Worm (Caenorhabditis elegans): ENCODE measurements around the gene nta-1.

Gene nta-1

DNA sequence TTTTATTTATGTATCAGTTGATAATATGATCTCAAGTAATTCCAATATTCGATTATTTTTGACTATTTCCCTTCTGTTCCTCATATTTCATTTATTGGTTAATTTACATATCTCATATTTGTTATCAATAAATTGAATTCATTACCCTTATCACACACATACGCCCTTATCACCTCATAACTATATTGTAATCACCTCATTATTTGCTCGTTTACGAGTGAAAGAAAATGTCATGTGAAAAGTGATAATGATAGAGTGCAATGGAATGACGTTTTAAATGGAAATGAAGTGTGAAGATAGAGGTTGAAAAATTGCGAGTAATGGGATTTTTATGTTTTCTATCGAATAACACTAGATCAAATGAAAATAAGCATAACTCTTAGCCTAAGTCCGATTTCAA lies 42.9 kb upstream of the nta-1 start:
- TF ChIP-seq fkh-6 (tag; optimal IDR thresholded peaks at IDR 0.05) (no peak), pqm-1 (tag; optimal IDR thresholded peaks at IDR 0.05) (peak; percentile 53), elt-2 (tag; optimal IDR thresholded peaks at IDR 0.05) (peak; percentile 99), pax-1 (tag; optimal IDR thresholded peaks at IDR 0.05) (no peak), T23F11.4 (GFP tag; optimal IDR thresholded peaks at IDR 0.05) (no peak), nhr-11 (tag; optimal IDR thresholded peaks at IDR 0.05) (no peak), ceh-18 (tag; optimal IDR thresholded peaks at IDR 0.05) (no peak)

DNA sequence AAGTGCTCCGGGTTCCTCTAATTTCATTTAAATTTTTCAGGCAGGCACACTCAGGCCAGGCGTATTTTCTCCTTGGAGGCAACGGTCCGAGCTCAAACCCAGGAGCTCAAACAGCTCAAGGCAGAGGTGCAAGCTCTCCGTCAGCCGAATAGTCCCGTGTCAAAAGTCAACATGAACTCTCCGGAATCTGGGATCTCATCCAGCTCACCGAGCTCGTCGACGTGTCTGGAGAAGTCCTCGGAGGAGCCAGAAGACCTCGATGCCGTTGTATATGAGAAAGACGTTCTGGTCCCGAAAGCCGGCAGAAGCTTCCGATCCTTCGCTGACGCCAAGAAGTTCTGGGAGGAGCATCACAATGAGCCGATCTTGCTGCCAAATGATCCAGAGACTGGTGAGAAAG lies 42.1 kb upstream of the nta-1 start:
- TF ChIP-seq syd-9 (tag; optimal IDR thresholded peaks at IDR 0.05) (no peak), hlh-15 (tag; optimal IDR thresholded peaks at IDR 0.05) (no peak), pat-9 (tag; optimal IDR thresholded peaks at IDR 0.05) (no peak), hlh-6 (tag; optimal IDR thresholded peaks at IDR 0.05) (no peak), fax-1 (tag; optimal IDR thresholded peaks at IDR 0.05) (no peak), madf-2 (tag; optimal IDR thresholded peaks at IDR 0.05) (no peak), che-1 (tag; optimal IDR thresholded peaks at IDR 0.05) (no peak), sox-2 (GFP tag; IDR thresholded peaks at IDR 0.05) (no peak), ceh-24 (tag; optimal IDR thresholded peaks at IDR 0.05) (no peak), K09A11.1 (tag; optimal IDR thresholded peaks at IDR 0.05; ENCODE audit: insufficient read depth) (no peak), ref-2 (tag; optimal IDR thresholded peaks at IDR 0.05) (no peak)

DNA sequence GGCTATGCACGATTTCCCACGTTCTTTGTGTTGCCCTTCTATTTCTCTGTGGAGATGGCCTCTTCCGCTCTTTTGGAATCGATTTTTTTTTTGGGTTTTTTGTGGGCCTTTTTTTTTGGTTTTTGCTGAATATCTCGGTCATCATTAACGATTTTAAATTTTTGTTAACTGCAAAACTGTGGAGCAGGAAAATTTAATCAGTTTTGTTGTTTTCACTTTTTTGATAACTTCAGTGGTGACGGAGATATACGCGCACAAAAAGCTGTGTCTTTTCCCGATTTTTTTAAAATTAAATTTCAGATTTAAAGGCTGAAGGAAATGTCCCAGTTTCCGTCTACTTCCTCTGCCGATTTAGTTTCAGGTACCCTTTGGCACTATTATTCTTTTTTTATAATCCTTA lies 41.6 kb upstream of the nta-1 start, which contains the start of gene T24E12.1:
Gene T24E12.1 (plus strand): TSS at position 301 of the 400 bp plus-strand sequence.
- TF ChIP-seq tbx-7 (tag; optimal IDR thresholded peaks at IDR 0.05) (no peak), ztf-16 (tag; optimal IDR thresholded peaks at IDR 0.05) (no peak), ceh-2 (tag; optimal IDR thresholded peaks at IDR 0.05) (no peak), elt-2 (tag; optimal IDR thresholded peaks at IDR 0.05) (no peak), ets-4 (tag; optimal IDR thresholded peaks at IDR 0.05) (no peak), hlh-15 (tag; optimal IDR thresholded peaks at IDR 0.05) (no peak)

DNA sequence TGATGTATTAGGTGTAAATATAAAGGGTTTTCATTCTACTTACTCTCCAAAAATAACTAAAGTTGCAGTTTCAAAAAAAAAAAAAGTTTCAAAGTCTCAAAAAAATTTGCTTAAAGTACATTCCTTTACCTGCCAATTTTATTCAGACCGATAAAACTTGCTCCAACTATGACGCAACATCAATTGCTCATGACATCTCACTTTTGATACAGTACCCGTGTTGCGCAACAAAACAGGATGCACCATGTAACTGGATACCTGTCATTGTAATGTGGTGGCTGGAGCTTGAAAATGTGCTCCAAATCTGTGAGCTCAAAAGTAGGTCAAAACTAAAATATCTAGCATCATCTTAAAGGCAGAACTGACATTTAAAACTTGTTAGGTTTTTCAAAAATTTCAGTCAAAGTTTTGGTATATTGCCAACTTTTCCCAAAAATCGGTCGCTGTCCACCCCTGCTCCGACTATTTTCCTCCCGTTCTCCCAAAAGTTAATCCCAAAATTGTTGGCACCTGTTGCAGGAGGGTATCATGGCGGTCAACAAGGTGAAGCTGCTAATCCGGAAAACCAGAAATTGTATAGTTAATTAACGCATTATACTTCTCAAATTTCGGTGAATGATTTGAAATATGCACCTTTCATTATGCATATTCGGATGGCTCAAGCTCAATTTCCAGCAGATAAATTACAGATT lies 38.8 kb upstream of the nta-1 start, which contains the start of gene T24E12.2:
Gene T24E12.2 (plus strand): TSS at position 642 of the 692 bp plus-strand sequence.
- TF ChIP-seq ceh-48 (tag; optimal IDR thresholded peaks at IDR 0.05) (no peak), hlh-8 (tag; optimal IDR thresholded peaks at IDR 0.05) (no peak), unc-86 (tag; optimal IDR thresholded peaks at IDR 0.05) (no peak), odd-2 (tag; optimal IDR thresholded peaks at IDR 0.05) (no peak), zip-5 (tag; optimal IDR thresholded peaks at IDR 0.05) (no peak), npax-4 (tag; optimal IDR thresholded peaks at IDR 0.05) (no peak)

DNA sequence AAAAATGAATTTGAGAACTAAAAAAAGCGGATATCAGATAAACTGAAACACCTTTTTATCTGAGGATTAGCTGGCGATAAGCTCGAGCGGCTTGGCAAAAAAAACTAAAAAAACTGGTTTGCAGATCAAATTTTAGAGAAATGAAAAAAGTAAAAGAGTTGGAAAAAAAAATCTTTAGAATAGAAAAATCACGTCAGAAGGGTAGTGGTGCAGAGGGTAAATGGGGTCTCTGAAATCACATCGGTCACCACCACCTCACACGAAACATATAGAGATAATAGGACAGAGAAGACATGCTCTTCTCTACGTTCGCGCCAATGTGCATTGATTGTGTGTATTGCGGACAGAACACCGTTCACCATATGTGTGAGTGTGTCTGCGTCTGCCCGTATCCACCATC lies 37.6 kb upstream of the nta-1 start:
- TF ChIP-seq ztf-16 (tag; optimal IDR thresholded peaks at IDR 0.05) (no peak), sox-2 (GFP tag; IDR thresholded peaks at IDR 0.05) (no peak), ceh-2 (tag; optimal IDR thresholded peaks at IDR 0.05) (no peak), fkh-6 (tag; optimal IDR thresholded peaks at IDR 0.05) (no peak), dve-1 (tag; optimal IDR thresholded peaks at IDR 0.05) (no peak), hlh-30 (tag; optimal IDR thresholded peaks at IDR 0.05; ENCODE audit: insufficient read depth) (no peak), hlh-8 (tag; optimal IDR thresholded peaks at IDR 0.05) (no peak), F13H6.1 (tag; optimal IDR thresholded peaks at IDR 0.05) (no peak), ceh-24 (tag; optimal IDR thresholded peaks at IDR 0.05) (no peak), pqm-1 (tag; optimal IDR thresholded peaks at IDR 0.05) (no peak), ama-1 (optimal IDR thresholded peaks at IDR 0.05) (no peak), ceh-9 (tag; optimal IDR thresholded peaks at IDR 0.05) (no peak), pha-4 (tag; optimal IDR thresholded peaks at IDR 0.05) (no peak), pat-9 (tag; optimal IDR thresholded peaks at IDR 0.05) (no peak), hlh-6 (tag; optimal IDR thresholded peaks at IDR 0.05) (no peak), odd-2 (tag; optimal IDR thresholded peaks at IDR 0.05) (no peak), tbx-2 (tag; optimal IDR thresholded peaks at IDR 0.05) (no peak)
